Worm (Caenorhabditis elegans): ENCODE measurements around the gene msp-40.
A peak's percentile ranks its signal among the peaks of the same experiment; 100 is the strongest.
"Not testable (repeated sequence)": the region's sequence is repeated elsewhere in the genome, so short reads cannot be mapped to it uniquely, and the experiment has no call there.

The msp-40 gene

ce11 chrII:4821739-4822138 is 3.5 kb upstream of the msp-40 start, which contains the start of gene lact-5:
Gene lact-5, minus strand, starts transcription at chrII:4821739.
- no peak for TF ChIP-seq ref-1 (GFP tag; conservative IDR thresholded peaks at IDR 0.05)
- no peak for TF ChIP-seq tab-1 (GFP tag; IDR thresholded peaks at IDR 0.05)
- no peak for TF ChIP-seq T22C8.4 (GFP tag; IDR thresholded peaks at IDR 0.05)
- TF ChIP-seq klf-2 (GFP tag; conservative IDR thresholded peaks at IDR 0.05): no peak
- no peak for TF ChIP-seq ztf-23 (GFP tag; IDR thresholded peaks at IDR 0.05)
- TF ChIP-seq flt-1 (GFP tag; IDR thresholded peaks at IDR 0.05): no peak
- TF ChIP-seq cog-1 (tag; optimal IDR thresholded peaks at IDR 0.05): no peak
- no peak for TF ChIP-seq med-1 (GFP tag; optimal IDR thresholded peaks at IDR 0.05; ENCODE audit: insufficient read depth)
- no peak for TF ChIP-seq ztf-29 (GFP tag; IDR thresholded peaks at IDR 0.05)

- no peak for TF ChIP-seq flt-1 (GFP tag; IDR thresholded peaks at IDR 0.05)
- no peak for TF ChIP-seq T22C8.4 (GFP tag; IDR thresholded peaks at IDR 0.05)
- TF ChIP-seq ztf-29 (GFP tag; IDR thresholded peaks at IDR 0.05): no peak
- no peak for TF ChIP-seq klf-2 (GFP tag; conservative IDR thresholded peaks at IDR 0.05)
- TF ChIP-seq ztf-23 (GFP tag; IDR thresholded peaks at IDR 0.05): no peak
- TF ChIP-seq tab-1 (GFP tag; IDR thresholded peaks at IDR 0.05): no peak
- TF ChIP-seq ref-1 (GFP tag; conservative IDR thresholded peaks at IDR 0.05): no peak
- TF ChIP-seq cog-1 (tag; optimal IDR thresholded peaks at IDR 0.05): no peak
Measured at ce11 chrII:4822610-4823009, 2.6 kb upstream of the msp-40 start.

- TF ChIP-seq klf-2 (GFP tag; conservative IDR thresholded peaks at IDR 0.05) (no peak), cog-1 (tag; optimal IDR thresholded peaks at IDR 0.05) (no peak), tab-1 (GFP tag; IDR thresholded peaks at IDR 0.05) (no peak), ztf-23 (GFP tag; IDR thresholded peaks at IDR 0.05) (no peak)
Measured at ce11 chrII:4827734-4828609, 2.8 kb downstream of the msp-40 start, which contains the start of the genes fbxb-88 and tbck-1. Gene fbxb-88, minus strand, starts transcription at chrII:4827884. Gene tbck-1, plus strand, starts transcription at chrII:4828559.

ce11 chrII:4834761-4835160 is 9.5 kb downstream of the msp-40 start, which contains the start of the genes C33F10.11 and C33F10.1:
Gene C33F10.11, minus strand, starts transcription at chrII:4834861.
Gene C33F10.1, plus strand, starts transcription at chrII:4835023.
- TF ChIP-seq ref-1 (GFP tag; conservative IDR thresholded peaks at IDR 0.05): no peak
- no peak for TF ChIP-seq flt-1 (GFP tag; IDR thresholded peaks at IDR 0.05)
- TF ChIP-seq klf-2 (GFP tag; conservative IDR thresholded peaks at IDR 0.05): no peak
- no peak for TF ChIP-seq med-1 (GFP tag; optimal IDR thresholded peaks at IDR 0.05; ENCODE audit: insufficient read depth)
- TF ChIP-seq T22C8.4 (GFP tag; IDR thresholded peaks at IDR 0.05): no peak
- TF ChIP-seq ztf-29 (GFP tag; IDR thresholded peaks at IDR 0.05): no peak
- no peak for TF ChIP-seq tab-1 (GFP tag; IDR thresholded peaks at IDR 0.05)
- no peak for TF ChIP-seq cog-1 (tag; optimal IDR thresholded peaks at IDR 0.05)
- no peak for TF ChIP-seq ztf-23 (GFP tag; IDR thresholded peaks at IDR 0.05)

- TF ChIP-seq klf-2 (GFP tag; conservative IDR thresholded peaks at IDR 0.05) (no peak), med-1 (GFP tag; optimal IDR thresholded peaks at IDR 0.05; ENCODE audit: insufficient read depth) (no peak), flt-1 (GFP tag; IDR thresholded peaks at IDR 0.05) (no peak), ref-1 (GFP tag; conservative IDR thresholded peaks at IDR 0.05) (no peak), tab-1 (GFP tag; IDR thresholded peaks at IDR 0.05) (no peak), ztf-23 (GFP tag; IDR thresholded peaks at IDR 0.05) (no peak), cog-1 (tag; optimal IDR thresholded peaks at IDR 0.05) (no peak)
Measured at ce11 chrII:4837659-4838058, 12.4 kb downstream of the msp-40 start, which contains the start of gene C33F10.12. Gene C33F10.12, minus strand, starts transcription at chrII:4837759.

ce11 chrII:4842143-4842658 is 17.0 kb downstream of the msp-40 start, which contains the start of the genes T23B7.2 and nspd-4:
Gene T23B7.2, minus strand, starts transcription at chrII:4842243.
Gene nspd-4, plus strand, starts transcription at chrII:4842608.
- TF ChIP-seq T22C8.4 (GFP tag; IDR thresholded peaks at IDR 0.05); klf-2 (GFP tag; conservative IDR thresholded peaks at IDR 0.05); ztf-29 (GFP tag; IDR thresholded peaks at IDR 0.05): not testable (repeated sequence)

ce11 chrII:4849885-4850284 is 24.7 kb downstream of the msp-40 start, which contains the start of gene T23B7.3:
Gene T23B7.3, plus strand, starts transcription at chrII:4850185.
- no peak for TF ChIP-seq T22C8.4 (GFP tag; IDR thresholded peaks at IDR 0.05)

- TF ChIP-seq T22C8.4 (GFP tag; IDR thresholded peaks at IDR 0.05) (peak; percentile 53; the same call in 1 of the 2 replicates), ztf-29 (GFP tag; IDR thresholded peaks at IDR 0.05) (no peak), med-1 (GFP tag; optimal IDR thresholded peaks at IDR 0.05; ENCODE audit: insufficient read depth) (peak; percentile 59), ztf-23 (GFP tag; IDR thresholded peaks at IDR 0.05) (peak; percentile 79), cog-1 (tag; optimal IDR thresholded peaks at IDR 0.05) (peak; percentile 54), tab-1 (GFP tag; IDR thresholded peaks at IDR 0.05) (peak; percentile 22; the same call in 1 of the 2 replicates), flt-1 (GFP tag; IDR thresholded peaks at IDR 0.05) (peak; percentile 65; the same call in 1 of the 2 replicates), ref-1 (GFP tag; conservative IDR thresholded peaks at IDR 0.05) (no peak), klf-2 (GFP tag; conservative IDR thresholded peaks at IDR 0.05) (no peak; the same call in 1 of the 2 replicates)
Measured at ce11 chrII:4851594-4852106, 26.4 kb downstream of the msp-40 start, which contains the start of gene dnj-9. Gene dnj-9, plus strand, starts transcription at chrII:4852056.

- TF ChIP-seq ref-1 (GFP tag; conservative IDR thresholded peaks at IDR 0.05) (no peak), ztf-23 (GFP tag; IDR thresholded peaks at IDR 0.05) (no peak), T22C8.4 (GFP tag; IDR thresholded peaks at IDR 0.05) (no peak), klf-2 (GFP tag; conservative IDR thresholded peaks at IDR 0.05) (no peak), ztf-29 (GFP tag; IDR thresholded peaks at IDR 0.05) (no peak), flt-1 (GFP tag; IDR thresholded peaks at IDR 0.05) (no peak), med-1 (GFP tag; optimal IDR thresholded peaks at IDR 0.05; ENCODE audit: insufficient read depth) (no peak), cog-1 (tag; optimal IDR thresholded peaks at IDR 0.05) (no peak), tab-1 (GFP tag; IDR thresholded peaks at IDR 0.05) (no peak)
Measured at ce11 chrII:4854761-4855160, 29.5 kb downstream of the msp-40 start.
